Fruit fly (Drosophila melanogaster): ENCODE measurements around the gene CG33796.

DNA sequence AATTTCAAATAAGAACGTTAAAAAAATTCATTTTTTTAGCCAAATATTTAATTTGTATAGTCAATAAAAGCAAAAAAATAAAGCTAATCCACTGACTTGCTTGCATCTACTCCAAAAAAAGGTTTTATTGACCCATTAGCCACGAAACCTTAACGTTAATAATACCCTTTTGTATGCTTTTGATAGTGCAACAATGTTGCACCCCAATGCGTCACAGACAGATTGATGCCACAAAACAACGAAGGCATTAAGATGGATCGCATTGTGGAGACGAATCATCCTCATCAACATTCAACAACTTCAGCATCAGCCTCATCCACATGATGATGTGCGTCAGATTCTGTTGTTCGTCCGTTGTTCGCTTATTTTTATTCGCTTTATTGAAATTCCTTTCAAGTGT lies 45.5 kb upstream of the CG33796 start:
- TF ChIP-seq pan (optimal IDR thresholded peaks at IDR 0.05), result no peak
- no peak for TF ChIP-seq Dll (optimal IDR thresholded peaks at IDR 0.05)

Measured in whole organism.